Worm (Caenorhabditis elegans): ENCODE measurements around the gene C33H5.2.
A peak's percentile ranks its signal among the peaks of the same experiment; 100 is the strongest.

C33H5.2 gene

ce11 chrIV:7844333-7844973 is 39.6 kb downstream of the C33H5.2 start:
- TF ChIP-seq hmg-4 (GFP tag; optimal IDR thresholded peaks at IDR 0.05) (no peak), sea-1 (GFP tag; conservative IDR thresholded peaks at IDR 0.05) (no peak), tra-4 (tag; optimal IDR thresholded peaks at IDR 0.05) (no peak), ets-7 (tag; optimal IDR thresholded peaks at IDR 0.05) (no peak), pes-1 (GFP tag; IDR thresholded peaks at IDR 0.05) (no peak), ama-1 (optimal IDR thresholded peaks at IDR 0.05) (no peak), B0310.2 (tag; optimal IDR thresholded peaks at IDR 0.05) (no peak), hnd-1 (tag; optimal IDR thresholded peaks at IDR 0.05) (no peak), scrt-1 (GFP tag; IDR thresholded peaks at IDR 0.05) (no peak), aly-1 (tag; optimal IDR thresholded peaks at IDR 0.05) (no peak), tbx-11 (GFP tag; IDR thresholded peaks at IDR 0.05) (no peak), ceh-13 (GFP tag; optimal IDR thresholded peaks at IDR 0.05) (no peak), hmbx-1 (tag; optimal IDR thresholded peaks at IDR 0.05) (no peak), ceh-36 (tag; optimal IDR thresholded peaks at IDR 0.05) (no peak), F13C5.2 (tag; optimal IDR thresholded peaks at IDR 0.05) (no peak), tbx-37 (GFP tag; conservative IDR thresholded peaks at IDR 0.05) (no peak), flt-1 (GFP tag; IDR thresholded peaks at IDR 0.05) (no peak)

- TF ChIP-seq hnd-1 (tag; optimal IDR thresholded peaks at IDR 0.05) (no peak), tbx-11 (GFP tag; IDR thresholded peaks at IDR 0.05) (0 out of 2 replicates have a peak, but pooled peaks have one; percentile 15), tra-4 (tag; optimal IDR thresholded peaks at IDR 0.05) (no peak), B0310.2 (tag; optimal IDR thresholded peaks at IDR 0.05) (no peak), hmbx-1 (tag; optimal IDR thresholded peaks at IDR 0.05) (no peak), tbx-37 (GFP tag; conservative IDR thresholded peaks at IDR 0.05) (0 out of 2 replicates have a peak, but pooled peaks have one; percentile 14), F13C5.2 (tag; optimal IDR thresholded peaks at IDR 0.05) (peak; percentile 78), aly-1 (tag; optimal IDR thresholded peaks at IDR 0.05) (peak; percentile 76), ets-7 (tag; optimal IDR thresholded peaks at IDR 0.05) (peak; percentile 17), ama-1 (optimal IDR thresholded peaks at IDR 0.05) (no peak), sea-1 (GFP tag; conservative IDR thresholded peaks at IDR 0.05) (0 out of 2 replicates have a peak, but pooled peaks have one; percentile 48), ceh-13 (GFP tag; optimal IDR thresholded peaks at IDR 0.05) (no peak), hmg-4 (GFP tag; optimal IDR thresholded peaks at IDR 0.05) (peak; percentile 91), ceh-36 (tag; optimal IDR thresholded peaks at IDR 0.05) (peak; percentile 36), scrt-1 (GFP tag; IDR thresholded peaks at IDR 0.05) (no peak), flt-1 (GFP tag; IDR thresholded peaks at IDR 0.05) (no peak), pes-1 (GFP tag; IDR thresholded peaks at IDR 0.05) (no peak)
Measured at ce11 chrIV:7845585-7845984, 40.7 kb downstream of the C33H5.2 start.

ce11 chrIV:7846386-7846785 is 41.5 kb downstream of the C33H5.2 start, which contains the start of gene C06A6.2:
Gene C06A6.2, plus strand, starts transcription at chrIV:7846622.
- TF ChIP-seq hmg-4 (GFP tag; optimal IDR thresholded peaks at IDR 0.05), result no peak
- TF ChIP-seq ceh-13 (GFP tag; optimal IDR thresholded peaks at IDR 0.05), result no peak
- TF ChIP-seq hnd-1 (tag; optimal IDR thresholded peaks at IDR 0.05), result no peak
- no peak for TF ChIP-seq F13C5.2 (tag; optimal IDR thresholded peaks at IDR 0.05)
- TF ChIP-seq tbx-11 (GFP tag; IDR thresholded peaks at IDR 0.05), result no peak
- no peak for TF ChIP-seq hmbx-1 (tag; optimal IDR thresholded peaks at IDR 0.05)
- no peak for TF ChIP-seq ceh-36 (tag; optimal IDR thresholded peaks at IDR 0.05)
- TF ChIP-seq B0310.2 (tag; optimal IDR thresholded peaks at IDR 0.05), result no peak
- TF ChIP-seq ama-1 (optimal IDR thresholded peaks at IDR 0.05), result no peak
- TF ChIP-seq scrt-1 (GFP tag; IDR thresholded peaks at IDR 0.05), result no peak

- TF ChIP-seq B0310.2 (tag; optimal IDR thresholded peaks at IDR 0.05) (peak; percentile 16), ceh-36 (tag; optimal IDR thresholded peaks at IDR 0.05) (no peak)
Measured at ce11 chrIV:7849235-7849634, 44.4 kb downstream of the C33H5.2 start.

- TF ChIP-seq ceh-36 (tag; optimal IDR thresholded peaks at IDR 0.05) (no peak), flt-1 (GFP tag; IDR thresholded peaks at IDR 0.05) (no peak), hmg-4 (GFP tag; optimal IDR thresholded peaks at IDR 0.05) (no peak), aly-1 (tag; optimal IDR thresholded peaks at IDR 0.05) (no peak), hmbx-1 (tag; optimal IDR thresholded peaks at IDR 0.05) (no peak), pes-1 (GFP tag; IDR thresholded peaks at IDR 0.05) (no peak), tbx-37 (GFP tag; conservative IDR thresholded peaks at IDR 0.05) (no peak), scrt-1 (GFP tag; IDR thresholded peaks at IDR 0.05) (no peak), ceh-13 (GFP tag; optimal IDR thresholded peaks at IDR 0.05) (no peak), ama-1 (optimal IDR thresholded peaks at IDR 0.05) (no peak)
Measured at ce11 chrIV:7850329-7850728, 45.5 kb downstream of the C33H5.2 start.

- no peak for TF ChIP-seq hnd-1 (tag; optimal IDR thresholded peaks at IDR 0.05)
- TF ChIP-seq F13C5.2 (tag; optimal IDR thresholded peaks at IDR 0.05), result no peak
- no peak for TF ChIP-seq hmg-4 (GFP tag; optimal IDR thresholded peaks at IDR 0.05)
- no peak for TF ChIP-seq tbx-11 (GFP tag; IDR thresholded peaks at IDR 0.05)
- TF ChIP-seq tbx-37 (GFP tag; conservative IDR thresholded peaks at IDR 0.05), result no peak
- no peak for TF ChIP-seq ets-7 (tag; optimal IDR thresholded peaks at IDR 0.05)
- no peak for TF ChIP-seq pes-1 (GFP tag; IDR thresholded peaks at IDR 0.05)
- no peak for TF ChIP-seq sea-1 (GFP tag; conservative IDR thresholded peaks at IDR 0.05)
- TF ChIP-seq ceh-36 (tag; optimal IDR thresholded peaks at IDR 0.05), result no peak
- TF ChIP-seq flt-1 (GFP tag; IDR thresholded peaks at IDR 0.05), result no peak
- TF ChIP-seq aly-1 (tag; optimal IDR thresholded peaks at IDR 0.05), result no peak
- no peak for TF ChIP-seq tra-4 (tag; optimal IDR thresholded peaks at IDR 0.05)
- TF ChIP-seq ama-1 (optimal IDR thresholded peaks at IDR 0.05), result no peak
- TF ChIP-seq B0310.2 (tag; optimal IDR thresholded peaks at IDR 0.05), result no peak
- TF ChIP-seq ceh-13 (GFP tag; optimal IDR thresholded peaks at IDR 0.05), result no peak
- no peak for TF ChIP-seq scrt-1 (GFP tag; IDR thresholded peaks at IDR 0.05)
- no peak for TF ChIP-seq hmbx-1 (tag; optimal IDR thresholded peaks at IDR 0.05)
Measured at ce11 chrIV:7851291-7851690, 46.5 kb downstream of the C33H5.2 start.

Measured in whole organism, early embryonic.